Worm (Caenorhabditis elegans) whole organism, young adult: ENCODE data around the gene gtl-2.

ENCODE experiments used
- F10E7.11 ChIP-seq: sonication (generic microtip); optimal IDR thresholded peaks from 2 replicates; lab custom pipeline; 2017; ENCODE audit warnings: mild to moderate bottlenecking, missing genetic modification characterization, moderate library complexity, missing compliant biosample characterization
- F52B5.7 ChIP-seq: sonication (generic microtip); optimal IDR thresholded peaks from 2 replicates; lab custom pipeline; 2016; ENCODE audit warnings: mild to moderate bottlenecking, missing genetic modification characterization, missing compliant biosample characterization
- F57C9.4 ChIP-seq: sonication (generic microtip); optimal IDR thresholded peaks from 2 replicates; lab custom pipeline; 2017; ENCODE audit warnings: mild to moderate bottlenecking, missing genetic modification characterization, missing compliant biosample characterization
- Y67H2A.10 ChIP-seq: fragments of 200-800 bp; sonication (Bioruptor generic); conservative IDR thresholded peaks from 2 replicates; pipeline ENCODE4 v1.3.6; 2022; ENCODE audit warnings: missing genetic modification reagents, missing genetic modification characterization, missing compliant biosample characterization
- Y79H2A.3 ChIP-seq: fragments of 200-800 bp; sonication (Bioruptor generic); conservative IDR thresholded peaks from 2 replicates; pipeline ENCODE4 v1.3.6; 2022; ENCODE audit warnings: missing genetic modification reagents, missing genetic modification characterization, missing compliant biosample characterization
- akir-1 ChIP-seq: fragments of 200-800 bp; sonication (Bioruptor generic); optimal IDR thresholded peaks from 2 replicates; lab custom pipeline; 2018; ENCODE audit warnings: mild to moderate bottlenecking, missing genetic modification characterization, moderate library complexity, missing compliant biosample characterization
- athp-1 ChIP-seq: sonication (generic microtip); optimal IDR thresholded peaks from 2 replicates; lab custom pipeline; 2017; ENCODE audit warnings: mild to moderate bottlenecking, missing genetic modification characterization, missing compliant biosample characterization
- attf-6 ChIP-seq: fragments of 200-800 bp; sonication (Bioruptor generic); IDR thresholded peaks from 2 replicates; pipeline ENCODE4 v1.3.6; 2022; ENCODE audit warnings: missing genetic modification reagents, missing genetic modification characterization, missing compliant biosample characterization
- bed-2 ChIP-seq: fragments of 200-800 bp; sonication (Bioruptor generic); IDR thresholded peaks from 2 replicates; pipeline ENCODE4 v1.3.6; 2022; ENCODE audit warnings: missing genetic modification reagents, missing genetic modification characterization, missing compliant biosample characterization
- ccch-3 ChIP-seq: fragments of 200-800 bp; sonication (Bioruptor generic); optimal IDR thresholded peaks from 2 replicates; lab custom pipeline; 2018; ENCODE audit warnings: mild to moderate bottlenecking, missing genetic modification characterization, missing compliant biosample characterization
- cebp-1 ChIP-seq, 2 experiments: fragments of 200-800 bp in 1 of 2; sonication (Bioruptor generic) in 1 of 2; sonication (generic microtip) in 1 of 2; IDR thresholded peaks in 1 of 2; optimal IDR thresholded peaks in 1 of 2; 2 replicates each; pipeline versions ENCODE4 v1.3.6 to Lab custom; 2017 to 2022; ENCODE audit warnings: missing compliant biosample characterization in 2 of 2, missing genetic modification characterization in 2 of 2, mild to moderate bottlenecking in 1 of 2, missing genetic modification reagents in 1 of 2, moderate library complexity in 1 of 2
- ceh-27 ChIP-seq: fragments of 200-800 bp; sonication (Bioruptor generic); optimal IDR thresholded peaks from 2 replicates; lab custom pipeline; 2018; ENCODE audit warnings: mild to moderate bottlenecking, missing genetic modification characterization, moderate library complexity, missing compliant biosample characterization
- egl-18 ChIP-seq: fragments of 200-800 bp; sonication (Bioruptor generic); IDR thresholded peaks from 2 replicates; pipeline ENCODE4 v1.3.6; 2022; ENCODE audit warnings: missing genetic modification reagents, missing genetic modification characterization, missing compliant biosample characterization
- egl-44 ChIP-seq: fragments of 200-800 bp; sonication (Bioruptor generic); IDR thresholded peaks from 2 replicates; pipeline ENCODE4 v1.3.6; 2022; ENCODE audit warnings: missing genetic modification reagents, missing genetic modification characterization, missing compliant biosample characterization
- ekl-4 ChIP-seq: fragments of 200-800 bp; sonication (Bioruptor generic); IDR thresholded peaks from 2 replicates; pipeline ENCODE4 v1.3.6; 2022; ENCODE audit warnings: missing genetic modification reagents, missing genetic modification characterization, missing compliant biosample characterization
- ets-4 ChIP-seq: fragments of 200-800 bp; sonication (Bioruptor generic); optimal IDR thresholded peaks from 2 replicates; lab custom pipeline; 2018; ENCODE audit warnings: mild to moderate bottlenecking, missing genetic modification characterization, missing compliant biosample characterization
- fkh-3 ChIP-seq: sonication (generic microtip); optimal IDR thresholded peaks from 2 replicates; lab custom pipeline; 2016; ENCODE audit warnings: mild to moderate bottlenecking, missing genetic modification characterization, missing compliant biosample characterization
- hlh-12 ChIP-seq: sonication (generic microtip); optimal IDR thresholded peaks from 2 replicates; lab custom pipeline; 2016; ENCODE audit warnings: missing genetic modification characterization, missing compliant biosample characterization
- hmg-1.2 ChIP-seq: fragments of 200-800 bp; sonication (Bioruptor generic); IDR thresholded peaks from 2 replicates; pipeline ENCODE4 v1.3.6; 2022; ENCODE audit warnings: missing genetic modification reagents, missing genetic modification characterization, missing compliant biosample characterization
- hmg-20 ChIP-seq: fragments of 200-800 bp; sonication (Bioruptor generic); IDR thresholded peaks from 2 replicates; pipeline ENCODE4 v1.3.6; 2022; ENCODE audit warnings: missing genetic modification reagents, missing genetic modification characterization, missing compliant biosample characterization
- lag-1 ChIP-seq: fragments of 200-800 bp; sonication (Bioruptor generic); IDR thresholded peaks from 2 replicates; pipeline ENCODE4 v1.3.6; 2022; ENCODE audit warnings: missing genetic modification reagents, missing genetic modification characterization, missing compliant biosample characterization
- let-607 ChIP-seq, 2 experiments: fragments of 200-800 bp in 1 of 2; sonication (Bioruptor generic) in 1 of 2; sonication (generic microtip) in 1 of 2; optimal IDR thresholded peaks; 2 replicates each; lab custom pipeline; 2016 to 2018; ENCODE audit warnings: mild to moderate bottlenecking in 2 of 2, missing compliant biosample characterization in 2 of 2, missing genetic modification characterization in 2 of 2, moderate library complexity in 2 of 2, missing genotype in 1 of 2
- lin-40 ChIP-seq: sonication (generic microtip); optimal IDR thresholded peaks from 2 replicates; lab custom pipeline; 2016; ENCODE audit warnings: missing genetic modification characterization, mild to moderate bottlenecking, missing compliant biosample characterization, missing genotype, missing genetic modification reagents
- lir-1 ChIP-seq: fragments of 200-800 bp; sonication (Bioruptor generic); conservative IDR thresholded peaks from 2 replicates; pipeline ENCODE4 v1.3.6; 2022; ENCODE audit warnings: missing genetic modification reagents, missing genetic modification characterization, missing compliant biosample characterization
- lsl-1 ChIP-seq: fragments of 200-800 bp; sonication (Bioruptor generic); optimal IDR thresholded peaks from 2 replicates; lab custom pipeline; 2018; ENCODE audit warnings: mild to moderate bottlenecking, missing genetic modification characterization, moderate library complexity, missing compliant biosample characterization
- madf-3 ChIP-seq: fragments of 200-800 bp; sonication (Bioruptor generic); IDR thresholded peaks from 2 replicates; pipeline ENCODE4 v1.3.6; 2022; ENCODE audit warnings: missing genetic modification reagents, missing genetic modification characterization, missing compliant biosample characterization
- mcd-1 ChIP-seq: fragments of 200-800 bp; sonication (Bioruptor generic); IDR thresholded peaks from 2 replicates; pipeline ENCODE4 v1.3.6; 2022; ENCODE audit warnings: missing genetic modification reagents, missing genetic modification characterization, missing compliant biosample characterization
- mel-28 ChIP-seq: sonication (generic microtip); optimal IDR thresholded peaks from 2 replicates; lab custom pipeline; 2016; ENCODE audit warnings: borderline replicate concordance, mild to moderate bottlenecking, missing genetic modification characterization, missing compliant biosample characterization
- mxl-1 ChIP-seq: sonication (generic microtip); optimal IDR thresholded peaks from 2 replicates; lab custom pipeline; 2016; ENCODE audit warnings: missing genetic modification characterization, missing compliant biosample characterization
- nfya-2 ChIP-seq: fragments of 200-800 bp; sonication (Bioruptor generic); IDR thresholded peaks from 2 replicates; pipeline ENCODE4 v1.3.6; 2022; ENCODE audit warnings: missing genetic modification reagents, missing genetic modification characterization, missing compliant biosample characterization
- nfyb-1 ChIP-seq: fragments of 200-800 bp; sonication (Bioruptor generic); IDR thresholded peaks from 2 replicates; pipeline ENCODE4 v1.3.6; 2022; ENCODE audit warnings: missing genetic modification reagents, missing genetic modification characterization, missing compliant biosample characterization
- nhr-120 ChIP-seq: fragments of 200-800 bp; sonication (Bioruptor generic); IDR thresholded peaks from 2 replicates; pipeline ENCODE4 v1.3.6; 2022; ENCODE audit warnings: missing genetic modification characterization, missing compliant biosample characterization
- nhr-80 ChIP-seq: sonication (generic microtip); optimal IDR thresholded peaks from 2 replicates; lab custom pipeline; 2016; ENCODE audit warnings: missing genetic modification characterization, missing compliant biosample characterization
- nhr-90 ChIP-seq: sonication (generic microtip); optimal IDR thresholded peaks from 2 replicates; lab custom pipeline; 2016; ENCODE audit warnings: missing genotype, mild to moderate bottlenecking, missing genetic modification characterization, missing compliant biosample characterization
- sdz-38 ChIP-seq: sonication (generic microtip); optimal IDR thresholded peaks from 2 replicates; lab custom pipeline; 2016; ENCODE audit warnings: missing genotype, missing genetic modification characterization, missing compliant biosample characterization
- snpc-1.1 ChIP-seq: sonication (generic microtip); optimal IDR thresholded peaks from 2 replicates; lab custom pipeline; 2017; ENCODE audit warnings: missing genetic modification characterization, mild to moderate bottlenecking, missing compliant biosample characterization, antibody characterized with exemption, moderate library complexity, missing genotype, missing genetic modification reagents; ENCODE audit not compliant: insufficient read depth
- tbp1 ChIP-seq: fragments of 200-800 bp; sonication (Bioruptor generic); optimal IDR thresholded peaks from 2 replicates; lab custom pipeline; 2018; ENCODE audit warnings: mild to moderate bottlenecking, missing genetic modification characterization, missing compliant biosample characterization
- unc-130 ChIP-seq: sonication (generic microtip); optimal IDR thresholded peaks from 2 replicates; lab custom pipeline; 2016; ENCODE audit warnings: missing genetic modification reagents, missing genetic modification characterization, missing compliant biosample characterization
- unc-62 ChIP-seq: fragments of 150-350 bp; optimal IDR thresholded peaks from 2 replicates; lab custom pipeline; 2014; ENCODE audit warnings: missing biosample characterization, missing genetic modification reagents, missing genetic modification characterization
- ztf-22 ChIP-seq: fragments of 200-800 bp; sonication (Bioruptor generic); optimal IDR thresholded peaks from 2 replicates; lab custom pipeline; 2018; ENCODE audit warnings: mild to moderate bottlenecking, missing genetic modification characterization, moderate library complexity, missing compliant biosample characterization
- ztf-25 ChIP-seq: fragments of 200-800 bp; sonication (Bioruptor generic); IDR thresholded peaks from 2 replicates; pipeline ENCODE4 v1.3.6; 2022; ENCODE audit warnings: missing genetic modification reagents, missing genetic modification characterization, missing compliant biosample characterization
- ztf-28 ChIP-seq: fragments of 200-800 bp; sonication (Bioruptor generic); IDR thresholded peaks from 2 replicates; pipeline ENCODE4 v1.3.6; 2022; ENCODE audit warnings: missing genetic modification reagents, missing genetic modification characterization, missing compliant biosample characterization
- ztf-3 ChIP-seq: fragments of 200-800 bp; sonication (Bioruptor generic); optimal IDR thresholded peaks from 2 replicates; lab custom pipeline; 2018; ENCODE audit warnings: mild to moderate bottlenecking, missing genetic modification characterization, missing compliant biosample characterization

The gtl-2 gene

DNA sequence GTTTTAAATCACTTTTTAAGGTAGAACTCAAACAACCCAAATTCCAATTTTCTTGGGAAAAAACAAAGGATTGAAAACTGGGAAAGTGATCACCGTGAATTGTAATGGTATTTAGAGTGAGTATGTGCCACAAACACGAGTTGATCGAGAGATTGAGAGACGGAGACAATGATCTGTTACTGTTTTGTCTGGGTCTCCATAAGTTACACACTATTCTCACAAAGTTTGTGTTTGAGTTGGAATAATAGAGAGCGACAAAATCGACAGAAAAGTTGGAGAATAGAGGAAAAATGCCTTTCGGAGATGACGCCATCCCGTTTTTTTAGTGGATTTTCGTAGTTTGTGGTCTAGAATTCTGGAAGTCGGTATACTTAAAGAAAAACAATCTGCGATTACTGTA is 2.0 kb upstream of the gtl-2 start, which contains the start of gene nhr-7:
TSS of gene nhr-7 (minus strand) at position 101 of the 400 bp plus-strand sequence.
- TF ChIP-seq bed-2 (GFP tag; lab: Robert Waterston, UW) (no peak), Y79H2A.3 (no peak), lir-1 (GFP tag; lab: Robert Waterston, UW) (no peak), nfya-2 (no peak), F57C9.4 (tag; lab: Kevin White, UChicago) (no peak)

DNA sequence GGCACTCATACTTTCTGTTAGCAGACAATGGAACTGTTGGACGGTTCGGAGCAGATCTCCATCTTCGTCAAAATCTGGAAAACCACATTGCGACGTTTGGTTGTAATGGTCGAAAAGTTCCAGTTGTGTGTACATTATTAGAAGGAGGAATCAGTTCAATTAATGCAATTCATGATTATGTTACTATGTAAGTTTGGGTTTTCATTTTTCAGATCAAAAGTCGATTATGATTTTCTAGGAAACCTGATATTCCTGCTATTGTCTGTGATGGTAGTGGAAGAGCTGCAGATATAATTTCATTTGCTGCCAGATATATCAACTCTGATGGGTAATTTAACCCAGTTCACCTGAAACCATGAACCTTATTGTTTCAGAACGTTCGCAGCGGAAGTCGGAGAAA is 2.8 kb downstream of the gtl-2 start:
- TF ChIP-seq lag-1 (GFP tag; lab: Robert Waterston, UW) (no peak), F10E7.11 (tag; lab: Kevin White, UChicago) (no peak), sdz-38 (tag; lab: Kevin White, UChicago) (no peak), hlh-12 (no peak), Y67H2A.10 (GFP tag; lab: Robert Waterston, UW) (no peak), ekl-4 (GFP tag; lab: Robert Waterston, UW) (no peak), mxl-1 (tag; lab: Kevin White, UChicago) (no peak), athp-1 (no peak), mel-28 (tag; lab: Kevin White, UChicago) (no peak)

DNA sequence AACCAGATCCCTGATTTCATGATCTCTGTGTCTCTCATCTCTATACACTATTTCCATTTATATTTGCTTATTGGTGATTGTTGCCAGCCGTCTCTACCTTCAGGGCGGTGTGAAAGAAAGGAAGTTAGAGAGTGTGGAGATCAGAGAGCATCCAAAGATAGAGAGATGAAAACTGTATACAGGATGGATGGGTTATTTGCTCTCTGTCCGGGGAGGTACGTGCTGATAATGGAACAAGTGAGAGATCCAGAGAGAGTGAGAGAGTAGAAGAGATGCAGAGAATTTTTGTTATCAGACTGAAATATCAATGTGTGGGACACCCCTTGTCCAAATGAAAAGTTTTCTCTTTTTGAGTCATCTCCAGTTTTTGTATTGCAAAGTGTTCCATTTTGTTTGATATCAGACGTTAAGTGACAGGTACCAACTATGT is 10.9 kb downstream of the gtl-2 start:
- TF ChIP-seq ccch-3 (GFP tag; lab: Kevin White, UChicago): no peak
- TF ChIP-seq hmg-1.2 (GFP tag; lab: Robert Waterston, UW): peak; percentile 50
- TF ChIP-seq bed-2 (GFP tag; lab: Robert Waterston, UW): no peak
- no peak for TF ChIP-seq snpc-1.1 (tag; lab: Kevin White, UChicago)
- TF ChIP-seq mcd-1 (GFP tag; lab: Robert Waterston, UW): no peak
- no peak for TF ChIP-seq ztf-3 (GFP tag; lab: Kevin White, UChicago)
- no peak for TF ChIP-seq lsl-1 (GFP tag; lab: Kevin White, UChicago)
- peak; percentile 98 for TF ChIP-seq nhr-80
- TF ChIP-seq tbp1: no peak
- TF ChIP-seq ceh-27: no peak
- no peak for TF ChIP-seq hlh-12
- TF ChIP-seq F52B5.7 (tag; lab: Kevin White, UChicago): no peak
- 0 out of 2 replicates have a peak, but pooled peaks have one; percentile 20 for TF ChIP-seq egl-44 (GFP tag; lab: Robert Waterston, UW)
- peak; percentile 52 for TF ChIP-seq unc-62 (GFP tag; lab: Kevin White, UChicago)
- no peak for TF ChIP-seq nhr-120
- TF ChIP-seq F57C9.4 (tag; lab: Kevin White, UChicago): no peak
- TF ChIP-seq lin-40 (tag; lab: Kevin White, UChicago): no peak
- TF ChIP-seq ztf-22: peak; percentile 62
- no peak for TF ChIP-seq akir-1
- no peak for TF ChIP-seq attf-6 (GFP tag; lab: Robert Waterston, UW)
- TF ChIP-seq madf-3: no peak
- TF ChIP-seq nhr-90 (tag; lab: Kevin White, UChicago): peak; percentile 50
- TF ChIP-seq cebp-1 (GFP tag; IDR thresholded peaks at IDR 0.05; lab: Robert Waterston, UW): 0 out of 2 replicates have a peak, but pooled peaks have one; percentile 27
- no peak for TF ChIP-seq cebp-1 (tag; optimal IDR thresholded peaks at IDR 0.05; lab: Kevin White, UChicago)
- TF ChIP-seq nfyb-1 (GFP tag; lab: Robert Waterston, UW): no peak
- peak; percentile 52 for TF ChIP-seq ets-4 (GFP tag; lab: Kevin White, UChicago)
- TF ChIP-seq egl-18 (GFP tag; lab: Robert Waterston, UW): no peak
- no peak for TF ChIP-seq ztf-28
- TF ChIP-seq let-607 (tag; optimal IDR thresholded peaks at IDR 0.05; lab: Kevin White, UChicago): no peak
- TF ChIP-seq ztf-25: no peak
- no peak for TF ChIP-seq hmg-20
- no peak for TF ChIP-seq fkh-3 (tag; lab: Kevin White, UChicago)
- no peak for TF ChIP-seq unc-130
